Fruit fly (Drosophila melanogaster): Measurements from ENCODE around the gene Gagr.

- TF ChIP-seq spab (GFP tag; optimal IDR thresholded peaks at IDR 0.05) (no peak), CG7368 (GFP tag; optimal IDR thresholded peaks at IDR 0.05) (no peak), CG9139 (GFP tag; optimal IDR thresholded peaks at IDR 0.05) (no peak)
Observed at dm6 chr3L:16364599-16364998, 29.8 kb upstream of the Gagr start, which contains the start of gene Cpr72Eb.

All from whole organism, prepupa.